Worm (Caenorhabditis elegans) whole organism, midembryonic: ENCODE data around the gene nas-28.

ENCODE experiments used
- T22C8.4 ChIP-seq: fragments of 200-800 bp; sonication (Bioruptor generic); IDR thresholded peaks from 2 replicates; pipeline ENCODE4 v1.3.6; 2022; ENCODE audit warnings: missing genetic modification characterization, missing compliant biosample characterization
- flt-1 ChIP-seq: fragments of 200-800 bp; sonication (Bioruptor generic); IDR thresholded peaks from 2 replicates; pipeline ENCODE4 v1.3.6; 2022; ENCODE audit warnings: missing genetic modification characterization, missing compliant biosample characterization
- klf-2 ChIP-seq: fragments of 200-800 bp; sonication (Bioruptor generic); conservative IDR thresholded peaks from 2 replicates; pipeline ENCODE4 v1.3.6; 2022; ENCODE audit warnings: missing genetic modification reagents, missing genetic modification characterization, missing compliant biosample characterization
- med-1 ChIP-seq: sonication (generic microtip); optimal IDR thresholded peaks from 2 replicates; lab custom pipeline; 2017; ENCODE audit warnings: missing genetic modification characterization, mild to moderate bottlenecking, missing compliant biosample characterization, antibody characterized with exemption, missing genetic modification reagents; ENCODE audit not compliant: insufficient read depth
- ref-1 ChIP-seq: fragments of 200-800 bp; sonication (Bioruptor generic); conservative IDR thresholded peaks from 2 replicates; pipeline ENCODE4 v1.3.6; 2022; ENCODE audit warnings: missing genetic modification reagents, missing genetic modification characterization, missing compliant biosample characterization
- ztf-23 ChIP-seq: fragments of 200-800 bp; sonication (Bioruptor generic); IDR thresholded peaks from 2 replicates; pipeline ENCODE4 v1.3.6; 2022; ENCODE audit warnings: missing genetic modification reagents, missing genetic modification characterization, missing compliant biosample characterization

ce11 chrIII:6138457-6138856 lies 44.6 kb downstream of the nas-28 start:
- TF ChIP-seq T22C8.4 (GFP tag; lab: Robert Waterston, UW) (no peak), klf-2 (no peak), flt-1 (GFP tag; lab: Robert Waterston, UW) (no peak), ref-1 (GFP tag; lab: Robert Waterston, UW) (no peak), ztf-23 (0 out of 2 replicates have a peak, but pooled peaks have one; percentile 27), med-1 (GFP tag; lab: Kevin White, UChicago) (no peak)
